Worm (Caenorhabditis elegans) whole organism, young adult: ENCODE results near the gene acs-5.
A peak's percentile ranks its signal among the peaks of the same experiment; 100 is the strongest.
"Not testable (repeated sequence)": the region's sequence is repeated elsewhere in the genome, so short reads cannot be mapped to it uniquely, and the experiment has no call there.

Source experiments
- B0336.3 ChIP-seq: fragments of 200-800 bp; sonication (Bioruptor generic); IDR thresholded peaks from 2 replicates; pipeline ENCODE4 v1.3.6; 2022; ENCODE audit warnings: missing genetic modification characterization, missing compliant biosample characterization
- C06A6.2 ChIP-seq: fragments of 200-800 bp; sonication (Bioruptor generic); conservative IDR thresholded peaks from 2 replicates; pipeline ENCODE4 v1.3.6; 2022; ENCODE audit warnings: missing genetic modification characterization, missing compliant biosample characterization
- F33H1.4 ChIP-seq: fragments of 200-800 bp; sonication (Bioruptor generic); IDR thresholded peaks from 2 replicates; pipeline ENCODE4 v1.3.6; 2022; ENCODE audit warnings: missing genetic modification reagents, missing genetic modification characterization, missing compliant biosample characterization
- Y67H2A.10 ChIP-seq: fragments of 200-800 bp; sonication (Bioruptor generic); conservative IDR thresholded peaks from 2 replicates; pipeline ENCODE4 v1.3.6; 2022; ENCODE audit warnings: missing genetic modification reagents, missing genetic modification characterization, missing compliant biosample characterization
- cebp-1 ChIP-seq, 2 experiments: fragments of 200-800 bp in 1 of 2; sonication (Bioruptor generic) in 1 of 2; sonication (generic microtip) in 1 of 2; IDR thresholded peaks in 1 of 2; optimal IDR thresholded peaks in 1 of 2; 2 replicates each; pipeline versions ENCODE4 v1.3.6 to Lab custom; 2017 to 2022; ENCODE audit warnings: missing compliant biosample characterization in 2 of 2, missing genetic modification characterization in 2 of 2, mild to moderate bottlenecking in 1 of 2, missing genetic modification reagents in 1 of 2, moderate library complexity in 1 of 2
- ceh-100 ChIP-seq: fragments of 200-800 bp; sonication (Bioruptor generic); IDR thresholded peaks from 2 replicates; pipeline ENCODE4 v1.3.6; 2022; ENCODE audit warnings: missing genetic modification reagents, missing genetic modification characterization, missing compliant biosample characterization
- dpff-1 ChIP-seq: sonication (generic microtip); optimal IDR thresholded peaks from 2 replicates; lab custom pipeline; 2017; ENCODE audit warnings: mild to moderate bottlenecking, missing genetic modification characterization, missing compliant biosample characterization
- egl-44 ChIP-seq: fragments of 200-800 bp; sonication (Bioruptor generic); IDR thresholded peaks from 2 replicates; pipeline ENCODE4 v1.3.6; 2022; ENCODE audit warnings: missing genetic modification reagents, missing genetic modification characterization, missing compliant biosample characterization
- egrh-3 ChIP-seq: fragments of 200-800 bp; sonication (Bioruptor generic); IDR thresholded peaks from 2 replicates; pipeline ENCODE4 v1.3.6; 2022; ENCODE audit warnings: missing genetic modification reagents, missing genetic modification characterization, missing compliant biosample characterization
- ets-4 ChIP-seq: fragments of 200-800 bp; sonication (Bioruptor generic); optimal IDR thresholded peaks from 2 replicates; lab custom pipeline; 2018; ENCODE audit warnings: mild to moderate bottlenecking, missing genetic modification characterization, missing compliant biosample characterization
- gei-17 ChIP-seq: fragments of 200-800 bp; sonication (Bioruptor generic); optimal IDR thresholded peaks from 2 replicates; lab custom pipeline; 2018; ENCODE audit warnings: mild to moderate bottlenecking, missing genetic modification characterization, missing compliant biosample characterization
- hlh-12 ChIP-seq: sonication (generic microtip); optimal IDR thresholded peaks from 2 replicates; lab custom pipeline; 2016; ENCODE audit warnings: missing genetic modification characterization, missing compliant biosample characterization
- madf-6 ChIP-seq: fragments of 200-800 bp; sonication (Bioruptor generic); IDR thresholded peaks from 2 replicates; pipeline ENCODE4 v1.3.6; 2022; ENCODE audit warnings: missing genetic modification reagents, missing genetic modification characterization, missing compliant biosample characterization
- mxl-1 ChIP-seq: sonication (generic microtip); optimal IDR thresholded peaks from 2 replicates; lab custom pipeline; 2016; ENCODE audit warnings: missing genetic modification characterization, missing compliant biosample characterization
- pha-4 ChIP-seq: fragments of 150-350 bp; sonication (generic microtip); optimal IDR thresholded peaks from 2 replicates; lab custom pipeline; 2014; ENCODE audit warnings: missing biosample characterization, missing genetic modification reagents, missing genetic modification characterization
- sea-2 ChIP-seq: fragments of 200-800 bp; sonication (Bioruptor generic); IDR thresholded peaks from 2 replicates; pipeline ENCODE4 v1.3.6; 2022; ENCODE audit warnings: missing genetic modification characterization, missing compliant biosample characterization
- snpc-1.3 ChIP-seq: sonication (generic microtip); optimal IDR thresholded peaks from 2 replicates; lab custom pipeline; 2017; ENCODE audit warnings: missing genetic modification characterization, mild to moderate bottlenecking, missing compliant biosample characterization, antibody characterized with exemption, moderate library complexity, missing genotype, missing genetic modification reagents; ENCODE audit not compliant: insufficient read depth
- snpc-3.4 ChIP-seq: sonication (generic microtip); optimal IDR thresholded peaks from 2 replicates; lab custom pipeline; 2017; ENCODE audit warnings: missing genetic modification characterization, mild to moderate bottlenecking, missing compliant biosample characterization, antibody characterized with exemption, moderate library complexity, missing genotype, missing genetic modification reagents
- tbp1 ChIP-seq: fragments of 200-800 bp; sonication (Bioruptor generic); optimal IDR thresholded peaks from 2 replicates; lab custom pipeline; 2018; ENCODE audit warnings: mild to moderate bottlenecking, missing genetic modification characterization, missing compliant biosample characterization
- unc-130 ChIP-seq: sonication (generic microtip); optimal IDR thresholded peaks from 2 replicates; lab custom pipeline; 2016; ENCODE audit warnings: missing genetic modification reagents, missing genetic modification characterization, missing compliant biosample characterization
- unc-62 ChIP-seq: fragments of 150-350 bp; optimal IDR thresholded peaks from 2 replicates; lab custom pipeline; 2014; ENCODE audit warnings: missing biosample characterization, missing genetic modification reagents, missing genetic modification characterization
- ztf-22 ChIP-seq: fragments of 200-800 bp; sonication (Bioruptor generic); optimal IDR thresholded peaks from 2 replicates; lab custom pipeline; 2018; ENCODE audit warnings: mild to moderate bottlenecking, missing genetic modification characterization, moderate library complexity, missing compliant biosample characterization

acs-5 gene

ce11 chrIII:13502513-13502912 is 40.8 kb downstream of the acs-5 start, which contains the start of gene T28A8.8:
Gene T28A8.8 (plus strand): TSS chrIII:13502813.
- no peak for TF ChIP-seq mxl-1
- no peak for TF ChIP-seq F33H1.4 (GFP tag; lab: Robert Waterston, UW)
- no peak for TF ChIP-seq Y67H2A.10 (GFP tag; lab: Robert Waterston, UW)
- no peak for TF ChIP-seq gei-17 (GFP tag; lab: Kevin White, UChicago)
- TF ChIP-seq sea-2 (GFP tag; lab: Robert Waterston, UW) = no peak
- TF ChIP-seq hlh-12 (tag; lab: Kevin White, UChicago) = no peak

- TF ChIP-seq madf-6 = 0 out of 2 replicates have a peak, but pooled peaks have one; percentile 14
- no peak for TF ChIP-seq egl-44 (GFP tag; lab: Robert Waterston, UW)
Measured at ce11 chrIII:13501599-13501998, 41.7 kb downstream of the acs-5 start, which contains the start of gene T28A8.5. Gene T28A8.5 (plus strand): TSS chrIII:13501630.

ce11 chrIII:13498899-13499298 is 44.4 kb downstream of the acs-5 start, which contains the start of gene T28A8.6:
Gene T28A8.6 (plus strand): TSS chrIII:13499199.
- TF ChIP-seq egrh-3 (GFP tag; lab: Robert Waterston, UW); C06A6.2; F33H1.4 (GFP tag; lab: Robert Waterston, UW): not testable (repeated sequence)

- no peak for TF ChIP-seq mxl-1
- no peak for TF ChIP-seq pha-4 (tag; lab: Kevin White, UChicago)
- no peak for TF ChIP-seq cebp-1 (GFP tag; IDR thresholded peaks at IDR 0.05; lab: Robert Waterston, UW)
- TF ChIP-seq cebp-1 (tag; optimal IDR thresholded peaks at IDR 0.05; lab: Kevin White, UChicago) = no peak
- TF ChIP-seq dpff-1 (tag; lab: Kevin White, UChicago) = no peak
- no peak for TF ChIP-seq B0336.3 (GFP tag; lab: Robert Waterston, UW)
- no peak for TF ChIP-seq ztf-22
- no peak for TF ChIP-seq snpc-3.4 (tag; lab: Kevin White, UChicago)
- no peak for TF ChIP-seq unc-62
- no peak for TF ChIP-seq unc-130
- no peak for TF ChIP-seq snpc-1.3 (tag; lab: Kevin White, UChicago)
- TF ChIP-seq ceh-100 (GFP tag; lab: Robert Waterston, UW) = no peak
- TF ChIP-seq ets-4 = no peak
Measured at ce11 chrIII:13495571-13495970, 47.8 kb downstream of the acs-5 start, which contains the start of gene T28A8.2. Gene T28A8.2 (minus strand): TSS chrIII:13495671.

- no peak for TF ChIP-seq tbp1 (GFP tag; lab: Kevin White, UChicago)
Measured at ce11 chrIII:13492377-13492776, 51.0 kb downstream of the acs-5 start, which contains the start of gene twk-40. Gene twk-40 (minus strand): TSS chrIII:13492477.
